Worm (Caenorhabditis elegans): Measurements from ENCODE around the gene clec-160.

clec-160 gene

ce11 chrIII:8250007-8250683 is 25.6 kb downstream of the clec-160 start, which contains the start of gene knl-1 (continued):
- TF ChIP-seq attf-5 (GFP tag; optimal IDR thresholded peaks at IDR 0.05): peak; percentile 59
- TF ChIP-seq madf-10 (tag; optimal IDR thresholded peaks at IDR 0.05): peak; percentile 4
- no peak for TF ChIP-seq atf-7 (tag; optimal IDR thresholded peaks at IDR 0.05)
- no peak for TF ChIP-seq tbx-9 (tag; optimal IDR thresholded peaks at IDR 0.05; ENCODE audit: borderline replicate concordance)
- TF ChIP-seq hsf-1 (GFP tag; IDR thresholded peaks at IDR 0.05): no peak
- TF ChIP-seq lsl-1 (GFP tag; optimal IDR thresholded peaks at IDR 0.05): peak; percentile 75
- no peak for TF ChIP-seq ccch-3 (GFP tag; optimal IDR thresholded peaks at IDR 0.05)
- peak; percentile 80 for TF ChIP-seq mcd-1 (GFP tag; IDR thresholded peaks at IDR 0.05)
- TF ChIP-seq F10E7.11 (tag; optimal IDR thresholded peaks at IDR 0.05): no peak
- no peak for TF ChIP-seq nhr-179 (tag; optimal IDR thresholded peaks at IDR 0.05)
- peak; percentile 63; the same call in 1 of the 2 replicates for TF ChIP-seq attf-3 (GFP tag; conservative IDR thresholded peaks at IDR 0.05)
- TF ChIP-seq K11D2.4 (GFP tag; IDR thresholded peaks at IDR 0.05): no peak
- peak; percentile 45; the same call in 1 of the 2 replicates for TF ChIP-seq rcor-1 (GFP tag; IDR thresholded peaks at IDR 0.05)
- peak; percentile 28 for TF ChIP-seq snpc-3.4 (tag; optimal IDR thresholded peaks at IDR 0.05)
- no peak for TF ChIP-seq nhr-27 (tag; optimal IDR thresholded peaks at IDR 0.05)
- TF ChIP-seq cebp-2 (GFP tag; IDR thresholded peaks at IDR 0.05): no peak
- TF ChIP-seq ama-1 (optimal IDR thresholded peaks at IDR 0.05): no peak
- TF ChIP-seq ama-1 (GFP tag; optimal IDR thresholded peaks at IDR 0.05): no peak
- TF ChIP-seq chd-7 (tag; optimal IDR thresholded peaks at IDR 0.05): no peak
- no peak for TF ChIP-seq snpc-4 (GFP tag; optimal IDR thresholded peaks at IDR 0.05)
- peak in 1 of 4 experiments; percentile 59 for TF ChIP-seq snpc-4 (tag; optimal IDR thresholded peaks at IDR 0.05)
- no peak for TF ChIP-seq Y95B8A.8 (GFP tag; IDR thresholded peaks at IDR 0.05)
- TF ChIP-seq hlh-26 (GFP tag; conservative IDR thresholded peaks at IDR 0.05): no peak
- no peak for TF ChIP-seq lir-1 (GFP tag; conservative IDR thresholded peaks at IDR 0.05)
- 0 out of 2 replicates have a peak, but pooled peaks have one; percentile 63 for TF ChIP-seq ztf-28 (GFP tag; IDR thresholded peaks at IDR 0.05)
- TF ChIP-seq lin-54 (GFP tag; optimal IDR thresholded peaks at IDR 0.05): peak; percentile 68
- TF ChIP-seq F23B12.7 (tag; optimal IDR thresholded peaks at IDR 0.05; ENCODE audit: insufficient read depth): peak; percentile 80
- no peak for TF ChIP-seq egl-44 (GFP tag; IDR thresholded peaks at IDR 0.05)
- TF ChIP-seq zim-3 (tag; optimal IDR thresholded peaks at IDR 0.05): no peak
- peak; percentile 25 for TF ChIP-seq tbp1 (GFP tag; optimal IDR thresholded peaks at IDR 0.05)
- no peak for TF ChIP-seq rpc-1 (optimal IDR thresholded peaks at IDR 0.05)
- TF ChIP-seq rpc-1 (tag; optimal IDR thresholded peaks at IDR 0.05): no peak
- TF ChIP-seq xnd-1 (tag; optimal IDR thresholded peaks at IDR 0.05): no peak
- TF ChIP-seq fkh-3 (tag; optimal IDR thresholded peaks at IDR 0.05): no peak
- TF ChIP-seq B0336.3 (GFP tag; IDR thresholded peaks at IDR 0.05): no peak
- TF ChIP-seq F22D6.2 (tag; optimal IDR thresholded peaks at IDR 0.05): no peak
- TF ChIP-seq hmg-20 (GFP tag; IDR thresholded peaks at IDR 0.05): no peak
- no peak for TF ChIP-seq ekl-4 (GFP tag; IDR thresholded peaks at IDR 0.05)
- no peak for TF ChIP-seq ztf-22 (GFP tag; optimal IDR thresholded peaks at IDR 0.05)
- no peak for TF ChIP-seq nfya-1 (tag; optimal IDR thresholded peaks at IDR 0.05; ENCODE audit: borderline replicate concordance, insufficient read depth)
- no peak for TF ChIP-seq F55B11.4 (tag; optimal IDR thresholded peaks at IDR 0.05; ENCODE audit: borderline replicate concordance, insufficient read depth)
- TF ChIP-seq athp-1 (tag; optimal IDR thresholded peaks at IDR 0.05): no peak
- TF ChIP-seq repo-1 (tag; optimal IDR thresholded peaks at IDR 0.05): no peak
- TF ChIP-seq attf-6 (GFP tag; IDR thresholded peaks at IDR 0.05): no peak
- peak; percentile 74 for TF ChIP-seq dox-1 (GFP tag; IDR thresholded peaks at IDR 0.05)
- peak; percentile 39 for TF ChIP-seq nhr-80 (tag; optimal IDR thresholded peaks at IDR 0.05)
- TF ChIP-seq hrde-1 (tag; optimal IDR thresholded peaks at IDR 0.05; ENCODE audit: borderline replicate concordance): no peak
- TF ChIP-seq C06A6.2 (GFP tag; conservative IDR thresholded peaks at IDR 0.05): no peak
- no peak for TF ChIP-seq nfyb-1 (GFP tag; IDR thresholded peaks at IDR 0.05)
